Fruit fly (Drosophila melanogaster): ENCODE data around the gene CG45122.

DNA sequence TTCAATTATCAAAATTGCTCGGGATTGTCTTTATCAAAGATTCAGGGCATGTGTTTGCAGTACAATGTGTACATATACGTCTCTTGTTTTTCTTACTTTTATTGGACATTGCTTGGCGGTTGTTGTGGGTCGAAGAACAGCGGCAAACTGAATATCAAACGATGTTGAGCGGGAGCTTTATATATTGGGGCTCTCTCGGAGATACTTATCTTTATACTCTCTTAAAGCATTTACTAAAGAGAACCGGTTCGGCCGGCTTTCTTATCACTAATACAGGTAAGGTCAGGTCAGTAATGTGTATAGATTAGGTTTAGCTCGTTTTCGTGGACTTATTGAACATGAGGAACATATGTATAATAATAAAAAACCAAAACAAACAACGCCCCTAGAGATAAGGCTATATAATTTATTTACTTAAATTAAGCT lies 7.4 kb downstream of the CG45122 start, which contains the start of gene CG7966:
- TF ChIP-seq Sin3A (optimal IDR thresholded peaks at IDR 0.05) = no peak
- TF ChIP-seq insv (optimal IDR thresholded peaks at IDR 0.05) = no peak
- no peak for TF ChIP-seq Myc (optimal IDR thresholded peaks at IDR 0.05)
- no peak for TF ChIP-seq h (optimal IDR thresholded peaks at IDR 0.05)
- TF ChIP-seq psq (optimal IDR thresholded peaks at IDR 0.05) = no peak

All from Kc167 (cell line).